Fruit fly (Drosophila melanogaster) Kc167 (cell line): Measurements from ENCODE around the gene Gr85a.

ENCODE experiments used
- Myc ChIP-seq: fragments of >200 bp; optimal IDR thresholded peaks from 2 replicates; lab custom pipeline; 2017; ENCODE audit warnings: missing external identifiers
- h ChIP-seq: fragments of >200 bp; optimal IDR thresholded peaks from 3 replicates; lab custom pipeline; 2018; ENCODE audit warnings: missing external identifiers
- psq ChIP-seq: fragments of >200 bp; optimal IDR thresholded peaks from 2 replicates; lab custom pipeline; 2017; ENCODE audit warnings: missing external identifiers

DNA sequence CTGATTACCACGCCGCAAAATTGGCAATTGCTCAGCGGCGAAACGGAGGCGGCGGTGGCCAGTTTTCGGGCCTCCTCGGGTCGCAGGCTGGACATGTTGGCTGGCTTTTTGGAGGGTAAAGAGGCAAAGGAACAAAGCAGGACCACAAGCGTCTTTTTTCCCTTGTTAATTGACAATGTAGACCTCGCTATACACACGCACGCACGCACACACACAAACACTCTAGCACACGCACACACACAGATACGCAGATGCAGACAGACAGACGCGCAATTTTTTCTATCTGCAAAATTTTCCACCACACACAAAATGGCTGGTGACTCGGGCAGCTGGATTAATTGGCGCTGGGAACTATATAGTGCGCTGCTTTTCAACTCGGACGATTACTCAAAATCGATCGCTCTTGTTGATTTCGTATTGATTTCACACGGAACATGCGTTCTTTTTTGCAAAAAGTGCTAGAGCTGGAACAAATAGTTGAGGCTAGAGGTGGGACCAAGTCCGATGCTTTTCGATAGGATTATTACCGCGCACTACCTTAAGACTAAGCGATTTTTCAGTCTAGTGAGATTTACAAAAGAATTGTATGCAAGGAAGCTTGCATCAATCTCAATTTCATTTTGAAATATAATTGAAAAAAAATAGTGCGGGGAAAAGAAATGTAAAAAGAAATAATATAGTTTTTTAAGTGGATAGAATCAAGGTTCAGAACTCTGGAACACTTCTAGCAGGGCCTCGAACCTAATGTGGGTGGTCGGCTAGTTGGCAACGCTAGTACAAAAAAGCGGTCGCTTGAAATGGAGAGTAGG, 10.8 kb downstream of the Gr85a start, which contains the start of gene Art4:
- TF ChIP-seq psq (lab: Kevin White, UChicago) = no peak
- no peak for TF ChIP-seq h (lab: Kevin White, UChicago)
- TF ChIP-seq Myc (lab: Kevin White, UChicago) = no peak
